Fruit fly (Drosophila melanogaster) whole organism, prepupa: ENCODE measurements around the gene Jon74E.

Source experiments
- Blimp-1 ChIP-seq: fragments of 200-800 bp; sonication (Bioruptor generic); optimal IDR thresholded peaks from 3 replicates; lab custom pipeline; 2017; ENCODE audit warnings: missing biosample characterization, missing genetic modification characterization, mild to moderate bottlenecking, moderate library complexity, missing genetic modification reagents
- CG10631 ChIP-seq: fragments of 200-800 bp; sonication (Bioruptor generic); optimal IDR thresholded peaks from 2 replicates; lab custom pipeline; 2016; ENCODE audit warnings: missing biosample characterization, missing genetic modification characterization
- CG11294 ChIP-seq: fragments of 200-800 bp; sonication (Bioruptor generic); IDR thresholded peaks from 2 replicates; pipeline ENCODE4 v1.3.6; 2022; ENCODE audit warnings: missing biosample characterization, missing genetic modification characterization
- CG11762 ChIP-seq: fragments of 200-800 bp; sonication (Bioruptor generic); optimal IDR thresholded peaks from 3 replicates; lab custom pipeline; 2016; ENCODE audit warnings: missing biosample characterization, missing genetic modification characterization; ENCODE audit not compliant: insufficient read depth
- CG11902 ChIP-seq: fragments of 200-800 bp; sonication (Bioruptor generic); optimal IDR thresholded peaks from 3 replicates; lab custom pipeline; 2016; ENCODE audit warnings: missing biosample characterization, missing genetic modification characterization
- CG15336 ChIP-seq: fragments of 200-800 bp; sonication (Bioruptor generic); IDR thresholded peaks from 2 replicates; pipeline ENCODE4 v1.3.6; 2022; ENCODE audit warnings: missing biosample characterization, missing genetic modification characterization
- CG1621 ChIP-seq: fragments of 200-800 bp; sonication (Bioruptor generic); optimal IDR thresholded peaks from 3 replicates; lab custom pipeline; 2018; ENCODE audit warnings: missing biosample characterization, mild to moderate bottlenecking, missing genetic modification characterization
- CG16779 ChIP-seq: fragments of 200-800 bp; sonication (Bioruptor generic); optimal IDR thresholded peaks from 3 replicates; lab custom pipeline; 2017; ENCODE audit warnings: missing biosample characterization, mild to moderate bottlenecking, missing genetic modification characterization
- CG3032 ChIP-seq: fragments of 200-800 bp; optimal IDR thresholded peaks from 2 replicates; lab custom pipeline; 2019; ENCODE audit warnings: missing biosample characterization, mild to moderate bottlenecking, missing genetic modification characterization, moderate library complexity
- CG31627 ChIP-seq: fragments of 200-800 bp; sonication (Bioruptor generic); optimal IDR thresholded peaks from 3 replicates; lab custom pipeline; 2016; ENCODE audit warnings: missing biosample characterization, missing genetic modification characterization
- CG32006 ChIP-seq: fragments of 200-800 bp; sonication (Bioruptor generic); optimal IDR thresholded peaks from 3 replicates; lab custom pipeline; 2017; ENCODE audit warnings: missing biosample characterization, mild to moderate bottlenecking, missing genetic modification characterization
- CG34406 ChIP-seq: fragments of 200-800 bp; sonication (Bioruptor generic); optimal IDR thresholded peaks from 3 replicates; lab custom pipeline; 2016; ENCODE audit warnings: missing biosample characterization, missing genetic modification characterization
- CG3919 ChIP-seq: fragments of 200-800 bp; sonication (Bioruptor generic); optimal IDR thresholded peaks from 3 replicates; lab custom pipeline; 2016; ENCODE audit warnings: missing biosample characterization, missing genetic modification characterization
- CG4318 ChIP-seq: fragments of 200-800 bp; sonication (Bioruptor generic); optimal IDR thresholded peaks from 3 replicates; lab custom pipeline; 2017; ENCODE audit warnings: missing biosample characterization, mild to moderate bottlenecking, missing genetic modification characterization
- CG6163 ChIP-seq: fragments of 200-800 bp; sonication (Bioruptor generic); IDR thresholded peaks from 3 replicates; pipeline ENCODE4 v1.3.6; 2022; ENCODE audit warnings: missing biosample characterization, missing genetic modification characterization
- CG6792 ChIP-seq: fragments of 200-800 bp; sonication (Bioruptor generic); optimal IDR thresholded peaks from 3 replicates; lab custom pipeline; 2016; ENCODE audit warnings: missing biosample characterization, missing genetic modification characterization
- CG6808 ChIP-seq: fragments of 200-800 bp; sonication (Bioruptor generic); optimal IDR thresholded peaks from 3 replicates; lab custom pipeline; 2017; ENCODE audit warnings: missing biosample characterization, missing genetic modification characterization, mild to moderate bottlenecking, moderate library complexity, missing genetic modification reagents
- CG6854 ChIP-seq: fragments of 200-800 bp; sonication (Bioruptor generic); optimal IDR thresholded peaks from 2 replicates; lab custom pipeline; 2017; ENCODE audit warnings: missing biosample characterization, mild to moderate bottlenecking, missing genetic modification characterization
- CG7368 ChIP-seq: fragments of 200-800 bp; sonication (Bioruptor generic); optimal IDR thresholded peaks from 3 replicates; lab custom pipeline; 2016; ENCODE audit warnings: missing biosample characterization, missing genetic modification characterization
- CG8119 ChIP-seq: fragments of 200-800 bp; sonication (Bioruptor generic); IDR thresholded peaks from 3 replicates; pipeline ENCODE4 v1.3.6; 2022; ENCODE audit warnings: missing biosample characterization, missing genetic modification characterization
- CG8319 ChIP-seq: fragments of 200-800 bp; sonication (Bioruptor generic); optimal IDR thresholded peaks from 3 replicates; lab custom pipeline; 2016; ENCODE audit warnings: missing biosample characterization, missing genetic modification characterization
- CG8632 ChIP-seq: fragments of 200-800 bp; sonication (Bioruptor generic); optimal IDR thresholded peaks from 3 replicates; lab custom pipeline; 2016; ENCODE audit warnings: missing biosample characterization, missing genetic modification characterization
- Eip75B ChIP-seq: fragments of 200-800 bp; sonication (Bioruptor generic); optimal IDR thresholded peaks from 3 replicates; lab custom pipeline; 2016; ENCODE audit warnings: missing biosample characterization, missing genetic modification characterization
- Eip78C ChIP-seq: fragments of 200-800 bp; sonication (Bioruptor generic); peaks from one replicate; lab custom pipeline; 2016; ENCODE audit warnings: missing biosample characterization, missing genetic modification characterization
- Ets21C ChIP-seq: fragments of 200-800 bp; sonication (Bioruptor generic); optimal IDR thresholded peaks from 3 replicates; lab custom pipeline; 2016; ENCODE audit warnings: missing biosample characterization, missing genetic modification characterization
- Ets96B ChIP-seq: fragments of 200-800 bp; optimal IDR thresholded peaks from 2 replicates; lab custom pipeline; 2019; ENCODE audit warnings: missing biosample characterization, mild to moderate bottlenecking, missing genetic modification characterization, moderate library complexity
- Gug ChIP-seq: fragments of 200-800 bp; sonication (Bioruptor generic); IDR thresholded peaks from 2 replicates; pipeline ENCODE4 v1.3.6; 2022; ENCODE audit warnings: missing biosample characterization, missing genetic modification characterization
- Hr38 ChIP-seq: sonication (Bioruptor generic); optimal IDR thresholded peaks from 2 replicates; lab custom pipeline; 2016; ENCODE audit warnings: missing biosample characterization, missing genetic modification characterization
- Hr39 ChIP-seq: fragments of 200-800 bp; sonication (Bioruptor generic); optimal IDR thresholded peaks from 2 replicates; lab custom pipeline; 2016; ENCODE audit warnings: missing biosample characterization, missing genetic modification characterization
- Hr4 ChIP-seq: fragments of 200-800 bp; sonication (Bioruptor generic); optimal IDR thresholded peaks from 3 replicates; lab custom pipeline; 2016; ENCODE audit warnings: missing biosample characterization, missing genetic modification characterization
- Lpt ChIP-seq: fragments of 200-800 bp; sonication (Bioruptor generic); optimal IDR thresholded peaks from 3 replicates; lab custom pipeline; 2016; ENCODE audit warnings: missing biosample characterization, missing genetic modification characterization
- OdsH ChIP-seq: fragments of 200-800 bp; sonication (Bioruptor generic); optimal IDR thresholded peaks from 3 replicates; lab custom pipeline; 2016; ENCODE audit warnings: missing biosample characterization, missing genetic modification characterization
- Smox ChIP-seq: fragments of 200-800 bp; sonication (Bioruptor generic); optimal IDR thresholded peaks from 3 replicates; lab custom pipeline; 2016; ENCODE audit warnings: missing biosample characterization, missing genetic modification characterization
- Sox102F ChIP-seq: fragments of 200-800 bp; sonication (Bioruptor generic); optimal IDR thresholded peaks from 2 replicates; lab custom pipeline; 2016; ENCODE audit warnings: missing biosample characterization, mild to moderate bottlenecking, missing genetic modification characterization
- Sox14 ChIP-seq: fragments of 200-800 bp; sonication (Bioruptor generic); optimal IDR thresholded peaks from 3 replicates; lab custom pipeline; 2016; ENCODE audit warnings: missing biosample characterization, missing genetic modification characterization
- achi ChIP-seq: fragments of 200-800 bp; sonication (Bioruptor generic); optimal IDR thresholded peaks from 3 replicates; lab custom pipeline; 2016; ENCODE audit warnings: missing biosample characterization, missing genetic modification characterization
- acj6 ChIP-seq: fragments of 200-800 bp; sonication (Bioruptor generic); optimal IDR thresholded peaks from 3 replicates; lab custom pipeline; 2016; ENCODE audit warnings: missing biosample characterization, missing genetic modification characterization
- cyc ChIP-seq: fragments of 200-800 bp; sonication (Bioruptor generic); optimal IDR thresholded peaks from 3 replicates; lab custom pipeline; 2016; ENCODE audit warnings: missing biosample characterization, missing genetic modification characterization
- dac ChIP-seq: fragments of 200-800 bp; sonication (Bioruptor generic); optimal IDR thresholded peaks from 2 replicates; lab custom pipeline; 2017; ENCODE audit warnings: missing biosample characterization, mild to moderate bottlenecking, missing genetic modification characterization
- eg ChIP-seq: fragments of 200-800 bp; sonication (Bioruptor generic); IDR thresholded peaks from 3 replicates; pipeline ENCODE4 v1.3.6; 2022; ENCODE audit warnings: missing biosample characterization, missing genetic modification characterization
- esn ChIP-seq: fragments of 200-800 bp; sonication (Bioruptor generic); optimal IDR thresholded peaks from 2 replicates; lab custom pipeline; 2016; ENCODE audit warnings: missing biosample characterization, mild to moderate bottlenecking, missing genetic modification characterization, moderate library complexity
- fd59A ChIP-seq: fragments of 200-800 bp; sonication (Bioruptor generic); optimal IDR thresholded peaks from 2 replicates; lab custom pipeline; 2017; ENCODE audit warnings: missing biosample characterization, mild to moderate bottlenecking, missing genetic modification characterization, missing genetic modification reagents
- fkh ChIP-seq: fragments of 200-800 bp; sonication (Bioruptor generic); optimal IDR thresholded peaks from 3 replicates; lab custom pipeline; 2017; ENCODE audit warnings: missing biosample characterization, mild to moderate bottlenecking, missing genetic modification characterization, moderate library complexity
- lz ChIP-seq: fragments of 200-800 bp; sonication (Bioruptor generic); optimal IDR thresholded peaks from 3 replicates; lab custom pipeline; 2016; ENCODE audit warnings: missing biosample characterization, missing genetic modification characterization
- net ChIP-seq: fragments of 200-800 bp; sonication (Bioruptor generic); optimal IDR thresholded peaks from 3 replicates; lab custom pipeline; 2016; ENCODE audit warnings: missing biosample characterization, missing genetic modification characterization
- pdm3 ChIP-seq: fragments of 200-800 bp; sonication (Bioruptor generic); optimal IDR thresholded peaks from 3 replicates; lab custom pipeline; 2016; ENCODE audit warnings: missing biosample characterization, missing genetic modification characterization
- salr ChIP-seq, 2 experiments: fragments of 200-800 bp; sonication (Bioruptor generic); optimal IDR thresholded peaks; 3 replicates each; lab custom pipeline; 2016 to 2018; ENCODE audit warnings: missing biosample characterization in 2 of 2, missing genetic modification characterization in 2 of 2, mild to moderate bottlenecking in 1 of 2
- spab ChIP-seq: fragments of 200-800 bp; sonication (Bioruptor generic); optimal IDR thresholded peaks from 2 replicates; lab custom pipeline; 2017; ENCODE audit warnings: missing biosample characterization, mild to moderate bottlenecking, missing genetic modification characterization, missing genetic modification reagents
- ss ChIP-seq, 2 experiments: fragments of 200-800 bp; sonication (Bioruptor generic); optimal IDR thresholded peaks; 2 replicates in 1 of 2; 3 replicates in 1 of 2; lab custom pipeline; 2017 to 2018; ENCODE audit warnings: mild to moderate bottlenecking in 2 of 2, missing biosample characterization in 2 of 2, missing genetic modification characterization in 2 of 2, moderate library complexity in 1 of 2
- svp ChIP-seq: fragments of 200-800 bp; sonication (Bioruptor generic); peaks from one replicate; lab custom pipeline; 2016; ENCODE audit warnings: missing biosample characterization, missing genetic modification characterization
- topi ChIP-seq: fragments of 200-800 bp; sonication (Bioruptor generic); optimal IDR thresholded peaks from 3 replicates; lab custom pipeline; 2016; ENCODE audit warnings: missing biosample characterization, missing genetic modification characterization

Jon74E gene

DNA sequence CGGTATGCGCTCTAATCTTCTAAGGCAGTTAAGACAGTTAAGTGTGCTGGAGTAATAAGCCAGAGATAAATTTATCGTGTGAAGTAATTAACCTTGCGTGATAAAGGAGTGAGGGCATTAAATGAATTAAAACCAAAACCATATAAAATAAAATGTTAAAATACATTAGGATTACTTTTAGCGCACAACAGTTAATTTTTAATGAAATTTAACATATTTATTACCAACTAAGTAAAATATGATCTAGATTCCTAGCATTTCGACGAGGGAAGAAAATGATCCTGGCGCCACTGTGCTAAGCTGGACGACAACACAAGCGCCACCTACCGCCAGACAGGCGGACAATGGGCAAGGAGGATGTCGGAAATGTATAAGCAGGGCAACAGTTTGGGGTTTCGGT lies 30.2 kb upstream of the Jon74E start (continued):
- no peak for TF ChIP-seq net
- no peak for TF ChIP-seq CG4318 (GFP tag; lab: Kevin White, UChicago)
- no peak for TF ChIP-seq spab (GFP tag; lab: Kevin White, UChicago)
- TF ChIP-seq Ets21C (GFP tag; lab: Kevin White, UChicago) = no peak
- no peak for TF ChIP-seq CG7368 (GFP tag; lab: Kevin White, UChicago)
- TF ChIP-seq achi = peak; percentile 32
- TF ChIP-seq Gug (GFP tag; lab: Robert Waterston, UW) = no peak
- TF ChIP-seq CG3032 (tag; lab: Kevin White, UChicago) = peak; percentile 40
- peak; percentile 21 for TF ChIP-seq Sox102F
- TF ChIP-seq CG15336 = no peak
- TF ChIP-seq Ets96B (tag; lab: Kevin White, UChicago) = peak; percentile 77
- no peak for TF ChIP-seq CG6163
- TF ChIP-seq Sox14 (GFP tag; lab: Kevin White, UChicago) = no peak
- peak; percentile 17 for TF ChIP-seq topi (GFP tag; lab: Kevin White, UChicago)
- no peak for TF ChIP-seq CG3919 (GFP tag; lab: Kevin White, UChicago)

DNA sequence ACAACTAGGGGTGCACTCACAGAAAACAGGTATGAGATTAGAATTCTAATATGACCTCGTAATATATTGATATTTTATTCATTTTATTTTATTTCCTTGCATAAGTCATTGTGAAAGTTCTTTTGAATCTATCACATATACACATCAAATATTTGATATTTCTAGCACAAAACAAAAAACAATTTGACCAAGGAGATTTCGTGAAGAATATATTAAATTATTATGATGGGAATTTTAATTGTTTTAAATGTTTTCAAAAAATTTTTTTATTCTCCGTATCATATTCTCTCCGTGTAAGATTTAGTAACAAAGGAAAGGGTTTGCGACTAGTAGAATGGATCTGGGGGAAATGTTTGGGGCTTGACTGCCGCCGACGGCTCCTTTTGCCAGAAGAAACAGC lies 29.5 kb upstream of the Jon74E start:
- peak; percentile 95 for TF ChIP-seq CG8632 (GFP tag; lab: Kevin White, UChicago)
- TF ChIP-seq eg (GFP tag; lab: Robert Waterston, UW) = peak; percentile 80
- TF ChIP-seq CG11902 = peak; percentile 75
- no peak for TF ChIP-seq CG6854 (GFP tag; lab: Kevin White, UChicago)
- peak; percentile 16 for TF ChIP-seq dac (GFP tag; lab: Kevin White, UChicago)
- peak; percentile 84 for TF ChIP-seq CG6792
- TF ChIP-seq OdsH (GFP tag; lab: Kevin White, UChicago) = peak; percentile 94
- TF ChIP-seq topi (GFP tag; lab: Kevin White, UChicago) = peak; percentile 72
- peak; percentile 97 for TF ChIP-seq CG6808 (GFP tag; lab: Kevin White, UChicago)
- peak; percentile 52 for TF ChIP-seq Lpt (GFP tag; lab: Kevin White, UChicago)
- TF ChIP-seq CG34406 (GFP tag; lab: Kevin White, UChicago) = peak; percentile 91
- peak; percentile 93 for TF ChIP-seq CG32006
- TF ChIP-seq CG8319 (GFP tag; lab: Kevin White, UChicago) = peak; percentile 82
- TF ChIP-seq Hr38 (GFP tag; lab: Kevin White, UChicago) = no peak
- TF ChIP-seq CG11294 = peak; percentile 82; the same call in 1 of the 2 replicates
- peak; percentile 58 for TF ChIP-seq Hr39 (GFP tag; lab: Kevin White, UChicago)
- TF ChIP-seq CG16779 (tag; lab: Kevin White, UChicago) = peak; percentile 90
- TF ChIP-seq Eip75B (GFP tag; lab: Kevin White, UChicago) = peak; percentile 88
- TF ChIP-seq CG8119 (GFP tag; lab: Robert Waterston, UW) = peak; percentile 94
- TF ChIP-seq achi = peak; percentile 93
- peak; percentile 82 for TF ChIP-seq svp (GFP tag; lab: Kevin White, UChicago)
- peak; percentile 98 for TF ChIP-seq Eip78C (GFP tag; lab: Kevin White, UChicago)
- peak; percentile 88 for TF ChIP-seq Hr4 (GFP tag; lab: Kevin White, UChicago)
- TF ChIP-seq CG10631 = peak; percentile 96
- TF ChIP-seq CG3919 (GFP tag; lab: Kevin White, UChicago) = peak; percentile 92
- TF ChIP-seq CG11762 (GFP tag; lab: Kevin White, UChicago) = peak; percentile 85
- TF ChIP-seq fkh (GFP tag; lab: Kevin White, UChicago) = no peak
- TF ChIP-seq CG31627 = peak; percentile 72
- peak; percentile 97 for TF ChIP-seq fd59A (GFP tag; lab: Kevin White, UChicago)
- peak; percentile 84 for TF ChIP-seq esn (GFP tag; lab: Kevin White, UChicago)
- peak; percentile 81 for TF ChIP-seq CG1621 (tag; lab: Kevin White, UChicago)
- TF ChIP-seq cyc (GFP tag; lab: Kevin White, UChicago) = peak; percentile 68
- TF ChIP-seq ss (GFP tag; optimal IDR thresholded peaks at IDR 0.05; lab: Kevin White, UChicago) = peak; percentile 94 to 95
- TF ChIP-seq lz = peak; percentile 69
- TF ChIP-seq Smox (GFP tag; lab: Kevin White, UChicago) = peak; percentile 73
- peak; percentile 88 for TF ChIP-seq Sox14 (GFP tag; lab: Kevin White, UChicago)
- TF ChIP-seq pdm3 (GFP tag; lab: Kevin White, UChicago) = peak; percentile 90
- TF ChIP-seq salr (GFP tag; optimal IDR thresholded peaks at IDR 0.05; lab: Kevin White, UChicago) = peak; percentile 83 to 97
- peak; percentile 81 for TF ChIP-seq CG7368 (GFP tag; lab: Kevin White, UChicago)
- TF ChIP-seq Ets21C (GFP tag; lab: Kevin White, UChicago) = peak; percentile 41
- peak; percentile 94 for TF ChIP-seq acj6
- TF ChIP-seq Blimp-1 (GFP tag; lab: Kevin White, UChicago) = no peak
